Worm (Caenorhabditis elegans) whole organism, midembryonic: ENCODE data around the gene chch-3.
"Not testable (repeated sequence)": the region's sequence is repeated elsewhere in the genome, so short reads cannot be mapped to it uniquely, and the experiment has no call there.

Source experiments
- T22C8.4 ChIP-seq: fragments of 200-800 bp; sonication (Bioruptor generic); IDR thresholded peaks from 2 replicates; pipeline ENCODE4 v1.3.6; 2022; ENCODE audit warnings: missing genetic modification characterization, missing compliant biosample characterization
- flt-1 ChIP-seq: fragments of 200-800 bp; sonication (Bioruptor generic); IDR thresholded peaks from 2 replicates; pipeline ENCODE4 v1.3.6; 2022; ENCODE audit warnings: missing genetic modification characterization, missing compliant biosample characterization
- med-1 ChIP-seq: sonication (generic microtip); optimal IDR thresholded peaks from 2 replicates; lab custom pipeline; 2017; ENCODE audit warnings: missing genetic modification characterization, mild to moderate bottlenecking, missing compliant biosample characterization, antibody characterized with exemption, missing genetic modification reagents; ENCODE audit not compliant: insufficient read depth
- ref-1 ChIP-seq: fragments of 200-800 bp; sonication (Bioruptor generic); conservative IDR thresholded peaks from 2 replicates; pipeline ENCODE4 v1.3.6; 2022; ENCODE audit warnings: missing genetic modification reagents, missing genetic modification characterization, missing compliant biosample characterization
- tab-1 ChIP-seq: fragments of 200-800 bp; sonication (Bioruptor generic); IDR thresholded peaks from 2 replicates; pipeline ENCODE4 v1.3.6; 2022; ENCODE audit warnings: missing genetic modification characterization, missing compliant biosample characterization
- ztf-29 ChIP-seq: fragments of 200-800 bp; sonication (Bioruptor generic); IDR thresholded peaks from 2 replicates; pipeline ENCODE4 v1.3.6; 2022; ENCODE audit warnings: missing genetic modification reagents, missing genetic modification characterization, missing compliant biosample characterization

DNA sequence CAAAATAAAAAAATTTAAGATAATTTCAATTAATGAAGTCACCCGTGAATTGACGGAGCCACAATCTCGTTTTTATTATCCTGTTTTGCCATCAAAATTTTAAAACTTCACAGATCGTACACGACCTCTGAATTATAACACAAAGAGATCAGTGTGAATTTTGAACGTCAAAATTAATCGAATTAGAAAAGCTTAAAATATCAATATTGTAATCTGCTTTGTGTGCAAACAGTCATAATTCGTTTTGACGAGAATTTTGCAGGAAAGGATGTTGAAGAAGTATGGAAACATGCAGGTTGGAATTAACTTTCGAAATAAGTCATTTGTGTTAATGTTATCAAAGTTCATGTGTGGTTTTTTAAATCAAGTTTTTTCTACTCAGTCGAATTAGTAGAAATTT is 45.1 kb downstream of the chch-3 start, which contains the start of gene chil-21:
- TF ChIP-seq ref-1; ztf-29 (GFP tag; lab: Robert Waterston, UW); med-1 (GFP tag; lab: Kevin White, UChicago); flt-1 (GFP tag; lab: Robert Waterston, UW); T22C8.4; tab-1: not testable (repeated sequence)
